Fruit fly (Drosophila melanogaster) whole organism, adult: ENCODE data around the gene CtsL4.

ENCODE experiments used
- CG14711 ChIP-seq: fragments of 200-800 bp; sonication (Bioruptor generic); optimal IDR thresholded peaks from 2 replicates; lab custom pipeline; 2018; ENCODE audit warnings: missing biosample characterization, mild to moderate bottlenecking, missing genetic modification characterization, moderate library complexity
- CG1620 ChIP-seq: fragments of 200-800 bp; sonication (Bioruptor generic); optimal IDR thresholded peaks from 2 replicates; lab custom pipeline; 2016; ENCODE audit warnings: missing biosample characterization, missing genetic modification characterization
- CG5204 ChIP-seq: fragments of 200-800 bp; sonication (Bioruptor generic); optimal IDR thresholded peaks from 2 replicates; lab custom pipeline; 2016; ENCODE audit warnings: missing biosample characterization, missing genetic modification characterization
- CG7045 ChIP-seq: fragments of 200-800 bp; sonication (Bioruptor generic); optimal IDR thresholded peaks from 2 replicates; lab custom pipeline; 2017; ENCODE audit warnings: missing biosample characterization, mild to moderate bottlenecking, missing genetic modification characterization
- CG7101 ChIP-seq: fragments of 200-800 bp; sonication (Bioruptor generic); optimal IDR thresholded peaks from 2 replicates; lab custom pipeline; 2018; ENCODE audit warnings: missing biosample characterization, mild to moderate bottlenecking, missing genetic modification characterization, moderate library complexity
- kay ChIP-seq: fragments of 200-800 bp; sonication (Bioruptor generic); peaks from one replicate; lab custom pipeline; 2016; ENCODE audit warnings: missing biosample characterization, missing genetic modification characterization, borderline replicate concordance

dm6 chr2L:10322176-10322575, 34.2 kb downstream of the CtsL4 start, which contains the start of gene CG4995:
- no peak for TF ChIP-seq CG1620
- TF ChIP-seq CG14711 (tag; lab: Kevin White, UChicago), result no peak
- TF ChIP-seq CG5204 (GFP tag; lab: Kevin White, UChicago), result no peak
- TF ChIP-seq CG7101 (tag; lab: Kevin White, UChicago), result no peak
- TF ChIP-seq CG7045 (GFP tag; lab: Kevin White, UChicago), result no peak
- TF ChIP-seq kay (GFP tag; lab: Kevin White, UChicago), result no peak
